Fruit fly (Drosophila melanogaster) whole organism, wandering third instar larva: ENCODE measurements around the gene Hou.
A peak's percentile ranks its signal among the peaks of the same experiment; 100 is the strongest.

ENCODE experiments used
- Abd-B ChIP-seq: fragments of >200 bp; optimal IDR thresholded peaks from 2 replicates; lab custom pipeline; 2017; ENCODE audit warnings: missing biosample characterization, missing genetic modification characterization
- CG32264 ChIP-seq: fragments of 200-800 bp; sonication (Bioruptor generic); optimal IDR thresholded peaks from 2 replicates; lab custom pipeline; 2016; ENCODE audit warnings: missing biosample characterization, missing genetic modification characterization
- CG9705 ChIP-seq: fragments of 200-800 bp; sonication (Bioruptor generic); optimal IDR thresholded peaks from 2 replicates; lab custom pipeline; 2018; ENCODE audit warnings: missing biosample characterization, mild to moderate bottlenecking, missing genetic modification characterization
- CrebA ChIP-seq: fragments of 200-800 bp; sonication (Bioruptor generic); optimal IDR thresholded peaks from 2 replicates; lab custom pipeline; 2016; ENCODE audit warnings: missing biosample characterization, mild to moderate bottlenecking, missing genetic modification characterization, borderline replicate concordance
- Dfd ChIP-seq: fragments of >200 bp; optimal IDR thresholded peaks from 2 replicates; lab custom pipeline; 2017; ENCODE audit warnings: missing biosample characterization, missing genetic modification characterization
- Dif ChIP-seq: fragments of 200-275, 200-300 bp; sonication (Bioruptor generic); optimal IDR thresholded peaks from 2 replicates; lab custom pipeline; 2018; ENCODE audit warnings: missing biosample characterization, missing genetic modification characterization; ENCODE audit not compliant: partially characterized antibody
- HLH106 ChIP-seq: fragments of 200-800 bp; optimal IDR thresholded peaks from 3 replicates; lab custom pipeline; 2019; ENCODE audit warnings: missing biosample characterization, mild to moderate bottlenecking, missing genetic modification characterization, moderate library complexity
- Hnf4 ChIP-seq: fragments of 200-800 bp; sonication (Bioruptor generic); optimal IDR thresholded peaks from 2 replicates; lab custom pipeline; 2016; ENCODE audit warnings: missing biosample characterization, mild to moderate bottlenecking, missing genetic modification characterization
- Hr78 ChIP-seq: fragments of >200 bp; optimal IDR thresholded peaks from 2 replicates; lab custom pipeline; 2017; ENCODE audit warnings: missing biosample characterization, missing genetic modification characterization
- Hr83 ChIP-seq: fragments of 200-300 bp; sonication (Bioruptor generic); optimal IDR thresholded peaks from 2 replicates; lab custom pipeline; 2016; ENCODE audit warnings: missing biosample characterization, mild to moderate bottlenecking, missing genetic modification characterization, moderate library complexity; ENCODE audit not compliant: poor library complexity, severe bottlenecking
- Jra ChIP-seq: sonication (Bioruptor generic); optimal IDR thresholded peaks from 2 replicates; lab custom pipeline; 2016; ENCODE audit warnings: missing biosample characterization, missing genetic modification characterization
- Myc ChIP-seq: fragments of >200 bp; optimal IDR thresholded peaks from 2 replicates; lab custom pipeline; 2017
- N ChIP-seq: fragments of >200 bp; optimal IDR thresholded peaks from 2 replicates; lab custom pipeline; 2018; ENCODE audit warnings: missing biosample characterization, missing external identifiers, missing genetic modification characterization
- OdsH ChIP-seq: fragments of 200-800 bp; sonication (Bioruptor generic); optimal IDR thresholded peaks from 2 replicates; lab custom pipeline; 2016; ENCODE audit warnings: missing biosample characterization, mild to moderate bottlenecking, missing genetic modification characterization
- Rel ChIP-seq, 2 experiments: fragments of 200-800 bp; sonication (Bioruptor generic) in 1 of 2; optimal IDR thresholded peaks; 2 replicates in 1 of 2; 3 replicates in 1 of 2; lab custom pipeline; 2016 to 2019; ENCODE audit warnings: mild to moderate bottlenecking in 2 of 2, missing biosample characterization in 2 of 2, missing genetic modification characterization in 2 of 2, moderate library complexity in 1 of 2
- Sp1 ChIP-seq: fragments of 200-800 bp; sonication (Bioruptor generic); optimal IDR thresholded peaks from 3 replicates; lab custom pipeline; 2019; ENCODE audit warnings: missing biosample characterization, mild to moderate bottlenecking, missing genetic modification characterization, moderate library complexity
- Vsx2 ChIP-seq: fragments of 200-300, 225-300 bp; sonication (Bioruptor generic); optimal IDR thresholded peaks from 2 replicates; lab custom pipeline; 2018; ENCODE audit warnings: missing biosample characterization, missing genetic modification characterization; ENCODE audit not compliant: partially characterized antibody
- br ChIP-seq: fragments of 200-800 bp; sonication (Bioruptor generic); optimal IDR thresholded peaks from 2 replicates; lab custom pipeline; 2016; ENCODE audit warnings: missing biosample characterization, missing genetic modification characterization
- brk ChIP-seq: fragments of 200-800 bp; sonication (Bioruptor generic); optimal IDR thresholded peaks from 2 replicates; lab custom pipeline; 2016; ENCODE audit warnings: missing biosample characterization, mild to moderate bottlenecking, missing genetic modification characterization
- dl ChIP-seq, 2 experiments: fragments of 175-275, 200-275 bp in 1 of 2; fragments of 200-275 bp in 1 of 2; sonication (Bioruptor generic); optimal IDR thresholded peaks; lab custom pipeline; 2018; ENCODE audit warnings: mild to moderate bottlenecking in 2 of 2, missing biosample characterization in 2 of 2, missing genetic modification characterization in 2 of 2, moderate library complexity in 2 of 2; ENCODE audit not compliant: partially characterized antibody in 2 of 2, insufficient read depth in 1 of 2
- dmrt93B ChIP-seq: fragments of 200-800 bp; sonication (Bioruptor generic); optimal IDR thresholded peaks from 2 replicates; lab custom pipeline; 2018; ENCODE audit warnings: missing biosample characterization, mild to moderate bottlenecking, missing genetic modification characterization
- foxo ChIP-seq, 2 experiments: fragments of 200-800 bp; sonication (Bioruptor generic); optimal IDR thresholded peaks; 2 replicates in 1 of 2; 3 replicates in 1 of 2; lab custom pipeline; 2016 to 2017; ENCODE audit warnings: missing biosample characterization in 2 of 2, missing genetic modification characterization in 2 of 2
- jim ChIP-seq: fragments of 175-275, 200-325 bp; sonication (Bioruptor generic); optimal IDR thresholded peaks from 2 replicates; lab custom pipeline; 2016; ENCODE audit warnings: missing biosample characterization, mild to moderate bottlenecking, missing genetic modification characterization
- lola ChIP-seq: fragments of >200 bp; optimal IDR thresholded peaks from 2 replicates; lab custom pipeline; 2017; ENCODE audit warnings: missing biosample characterization, missing genetic modification characterization
- pan ChIP-seq: fragments of >200 bp; optimal IDR thresholded peaks from 2 replicates; lab custom pipeline; 2017
- psq ChIP-seq: fragments of 200-800 bp; sonication (Bioruptor generic); optimal IDR thresholded peaks from 3 replicates; lab custom pipeline; 2017; ENCODE audit warnings: missing biosample characterization, mild to moderate bottlenecking, missing genetic modification characterization, moderate library complexity
- rgr ChIP-seq: fragments of 200-800 bp; sonication (Bioruptor generic); optimal IDR thresholded peaks from 3 replicates; lab custom pipeline; 2016; ENCODE audit warnings: missing biosample characterization, mild to moderate bottlenecking, missing genetic modification characterization
- sage ChIP-seq: fragments of 200-800 bp; sonication (Bioruptor generic); optimal IDR thresholded peaks from 2 replicates; lab custom pipeline; 2016; ENCODE audit warnings: missing biosample characterization, mild to moderate bottlenecking, missing genetic modification characterization
- sv ChIP-seq: fragments of 200-800 bp; sonication (Bioruptor generic); optimal IDR thresholded peaks from 3 replicates; lab custom pipeline; 2016; ENCODE audit warnings: missing biosample characterization, missing genetic modification characterization
- usp ChIP-seq: fragments of >200 bp; optimal IDR thresholded peaks from 2 replicates; lab custom pipeline; 2017; ENCODE audit warnings: missing biosample characterization, missing genetic modification characterization
- woc ChIP-seq: sonication (Bioruptor generic); optimal IDR thresholded peaks from 2 replicates; lab custom pipeline; 2016; ENCODE audit warnings: missing biosample characterization, mild to moderate bottlenecking, missing genetic modification characterization

Gene Hou

dm6 chrX:18657502-18657947 is 7.3 kb upstream of the Hou start, which contains the start of gene fu:
Gene fu (plus strand): TSS chrX:18657755.
- TF ChIP-seq brk (GFP tag; lab: Kevin White, UChicago): no peak
- no peak for TF ChIP-seq pan (lab: Kevin White, UChicago)
- no peak for TF ChIP-seq Hr83 (GFP tag; lab: Kevin White, UChicago)
- no peak for TF ChIP-seq dl (GFP tag; optimal IDR thresholded peaks at IDR 0.05; lab: Kevin White, UChicago; ENCODE audit: insufficient read depth in 1 of 2, partially characterized antibody in 2 of 2)
- no peak for TF ChIP-seq Hr78 (GFP tag; lab: Kevin White, UChicago)
- TF ChIP-seq N (GFP tag; lab: Kevin White, UChicago): no peak
- TF ChIP-seq Dfd (GFP tag; lab: Kevin White, UChicago): no peak
- no peak for TF ChIP-seq sage (GFP tag; lab: Kevin White, UChicago)
- peak; percentile 11 for TF ChIP-seq Sp1
- TF ChIP-seq Myc (lab: Kevin White, UChicago): peak; percentile 73
- no peak for TF ChIP-seq lola (GFP tag; lab: Kevin White, UChicago)
- TF ChIP-seq Rel (GFP tag; optimal IDR thresholded peaks at IDR 0.05; lab: Kevin White, UChicago): no peak
- peak; percentile 54 for TF ChIP-seq Rel (tag; optimal IDR thresholded peaks at IDR 0.05; lab: Kevin White, UChicago)
- no peak for TF ChIP-seq CrebA (GFP tag; lab: Kevin White, UChicago)
- no peak for TF ChIP-seq OdsH (GFP tag; lab: Kevin White, UChicago)
- peak; percentile 43 for TF ChIP-seq HLH106 (tag; lab: Kevin White, UChicago)
- peak; percentile 35 for TF ChIP-seq rgr
- TF ChIP-seq psq (GFP tag; lab: Kevin White, UChicago): peak; percentile 1
- peak; percentile 56 for TF ChIP-seq woc (GFP tag; lab: Kevin White, UChicago)
- TF ChIP-seq Dif (GFP tag; lab: Kevin White, UChicago): no peak
- TF ChIP-seq foxo (GFP tag; optimal IDR thresholded peaks at IDR 0.05; lab: Kevin White, UChicago): peak in 1 of 2 experiments; percentile 24
- no peak for TF ChIP-seq usp (GFP tag; lab: Kevin White, UChicago)
- no peak for TF ChIP-seq jim
- no peak for TF ChIP-seq sv (GFP tag; lab: Kevin White, UChicago)
- TF ChIP-seq CG32264 (GFP tag; lab: Kevin White, UChicago): no peak
- TF ChIP-seq Vsx2 (GFP tag; lab: Kevin White, UChicago): no peak
- TF ChIP-seq dmrt93B (GFP tag; lab: Kevin White, UChicago): no peak

dm6 chrX:18657012-18657411 is 6.8 kb upstream of the Hou start, which contains the start of gene CG6659:
Gene CG6659 (minus strand): TSS chrX:18657286.
- TF ChIP-seq Rel (GFP tag; optimal IDR thresholded peaks at IDR 0.05; lab: Kevin White, UChicago) (no peak), Rel (tag; optimal IDR thresholded peaks at IDR 0.05; lab: Kevin White, UChicago) (peak; percentile 88), CG9705 (no peak), brk (GFP tag; lab: Kevin White, UChicago) (no peak), Dfd (GFP tag; lab: Kevin White, UChicago) (no peak), CG32264 (GFP tag; lab: Kevin White, UChicago) (no peak), woc (GFP tag; lab: Kevin White, UChicago) (peak; percentile 46), Hnf4 (GFP tag; lab: Kevin White, UChicago) (no peak), Jra (GFP tag; lab: Kevin White, UChicago) (no peak), jim (no peak), rgr (no peak)

- TF ChIP-seq Vsx2 (GFP tag; lab: Kevin White, UChicago): no peak
- TF ChIP-seq sv (GFP tag; lab: Kevin White, UChicago): no peak
- TF ChIP-seq foxo (GFP tag; optimal IDR thresholded peaks at IDR 0.05; lab: Kevin White, UChicago): no peak
- no peak for TF ChIP-seq brk (GFP tag; lab: Kevin White, UChicago)
- TF ChIP-seq Myc (lab: Kevin White, UChicago): peak; percentile 65
- TF ChIP-seq Sp1: no peak
- no peak for TF ChIP-seq dl (GFP tag; optimal IDR thresholded peaks at IDR 0.05; lab: Kevin White, UChicago; ENCODE audit: insufficient read depth in 1 of 2, partially characterized antibody in 2 of 2)
- TF ChIP-seq OdsH (GFP tag; lab: Kevin White, UChicago): no peak
- no peak for TF ChIP-seq Rel (GFP tag; optimal IDR thresholded peaks at IDR 0.05; lab: Kevin White, UChicago)
- TF ChIP-seq Rel (tag; optimal IDR thresholded peaks at IDR 0.05; lab: Kevin White, UChicago): peak; percentile 14
- no peak for TF ChIP-seq Abd-B (GFP tag; lab: Kevin White, UChicago)
- no peak for TF ChIP-seq N (GFP tag; lab: Kevin White, UChicago)
- TF ChIP-seq Dfd (GFP tag; lab: Kevin White, UChicago): no peak
- TF ChIP-seq Jra (GFP tag; lab: Kevin White, UChicago): no peak
Measured at dm6 chrX:18652879-18653278, 2.6 kb upstream of the Hou start, which contains the start of gene Ing3. Gene Ing3 (minus strand): TSS chrX:18653091.

dm6 chrX:18647961-18648360 is 2.3 kb downstream of the Hou start, which contains the start of gene Nup35:
Gene Nup35 (plus strand): TSS chrX:18648182.
- no peak for TF ChIP-seq CG9705
- no peak for TF ChIP-seq psq (GFP tag; lab: Kevin White, UChicago)
- no peak for TF ChIP-seq lola (GFP tag; lab: Kevin White, UChicago)
- no peak for TF ChIP-seq br (GFP tag; lab: Kevin White, UChicago)
- TF ChIP-seq Hr83 (GFP tag; lab: Kevin White, UChicago): peak; percentile 24
